Worm (Caenorhabditis elegans): Measurements from ENCODE around the gene DH11.2.
A peak's percentile ranks its signal among the peaks of the same experiment; 100 is the strongest.

Gene DH11.2

DNA sequence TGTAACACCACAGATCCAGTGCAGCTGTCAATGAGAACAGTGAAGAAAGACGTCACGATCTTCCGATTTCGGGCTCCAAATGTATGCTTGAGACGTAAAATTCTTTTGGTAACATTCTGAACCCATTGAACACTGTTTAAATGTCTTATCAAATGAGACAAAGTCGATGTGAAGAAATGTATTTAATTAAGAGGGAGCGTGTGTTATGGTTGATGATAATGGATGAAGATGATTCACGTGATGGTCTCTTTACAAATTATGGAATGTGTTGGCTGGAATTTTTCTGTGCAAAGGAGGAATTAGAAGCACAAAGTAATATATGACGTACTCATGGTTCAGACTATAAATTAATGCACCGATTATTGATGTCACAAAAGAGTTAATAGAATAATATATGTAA is 5.7 kb upstream of the DH11.2 start:
- TF ChIP-seq ceh-34 (tag; optimal IDR thresholded peaks at IDR 0.05) = no peak
- no peak for TF ChIP-seq elt-2 (tag; optimal IDR thresholded peaks at IDR 0.05)
- no peak for TF ChIP-seq tbx-7 (tag; optimal IDR thresholded peaks at IDR 0.05)
- no peak for TF ChIP-seq hlh-6 (tag; optimal IDR thresholded peaks at IDR 0.05)
- TF ChIP-seq nfya-1 (tag; optimal IDR thresholded peaks at IDR 0.05) = no peak
- TF ChIP-seq npax-4 (tag; optimal IDR thresholded peaks at IDR 0.05) = no peak
- no peak for TF ChIP-seq sox-4 (tag; optimal IDR thresholded peaks at IDR 0.05)
- no peak for TF ChIP-seq ceh-2 (tag; optimal IDR thresholded peaks at IDR 0.05)
- no peak for TF ChIP-seq fax-1 (tag; optimal IDR thresholded peaks at IDR 0.05)
- no peak for TF ChIP-seq unc-55 (GFP tag; optimal IDR thresholded peaks at IDR 0.05)
- no peak for TF ChIP-seq dve-1 (tag; optimal IDR thresholded peaks at IDR 0.05)
- TF ChIP-seq sox-2 (GFP tag; IDR thresholded peaks at IDR 0.05) = no peak
- TF ChIP-seq unc-3 (GFP tag; conservative IDR thresholded peaks at IDR 0.05) = no peak
- TF ChIP-seq unc-3 (tag; optimal IDR thresholded peaks at IDR 0.05) = no peak
- no peak for TF ChIP-seq lim-6 (tag; optimal IDR thresholded peaks at IDR 0.05)
- TF ChIP-seq Y22D7AL.16 (tag; optimal IDR thresholded peaks at IDR 0.05) = no peak
- TF ChIP-seq sdc-2 (tag; optimal IDR thresholded peaks at IDR 0.05) = no peak
- no peak for TF ChIP-seq eyg-1 (tag; optimal IDR thresholded peaks at IDR 0.05)
- no peak for TF ChIP-seq ceh-45 (GFP tag; IDR thresholded peaks at IDR 0.05)

- no peak for TF ChIP-seq K09A11.1 (tag; optimal IDR thresholded peaks at IDR 0.05; ENCODE audit: insufficient read depth)
Observed at ce11 chrII:8008334-8008733, 4.3 kb upstream of the DH11.2 start, which contains the start of gene glna-2. Gene glna-2 (plus strand): TSS chrII:8008634.

ce11 chrII:8015483-8015938 is 2.9 kb downstream of the DH11.2 start:
- TF ChIP-seq ceh-48 (tag; optimal IDR thresholded peaks at IDR 0.05) (no peak), ceh-14 (tag; optimal IDR thresholded peaks at IDR 0.05) (no peak), hlh-15 (tag; optimal IDR thresholded peaks at IDR 0.05) (no peak), Y22D7AL.16 (tag; optimal IDR thresholded peaks at IDR 0.05) (no peak), sox-4 (tag; optimal IDR thresholded peaks at IDR 0.05) (no peak), fkh-10 (GFP tag; optimal IDR thresholded peaks at IDR 0.05) (no peak), hlh-8 (tag; optimal IDR thresholded peaks at IDR 0.05) (no peak), ceh-18 (tag; optimal IDR thresholded peaks at IDR 0.05) (no peak), unc-55 (GFP tag; optimal IDR thresholded peaks at IDR 0.05) (no peak), T23F11.4 (GFP tag; optimal IDR thresholded peaks at IDR 0.05) (no peak), nhr-11 (tag; optimal IDR thresholded peaks at IDR 0.05) (no peak), fkh-6 (tag; optimal IDR thresholded peaks at IDR 0.05) (no peak), ceh-45 (GFP tag; IDR thresholded peaks at IDR 0.05) (no peak), rnt-1 (tag; optimal IDR thresholded peaks at IDR 0.05) (no peak), nhr-232 (tag; optimal IDR thresholded peaks at IDR 0.05) (no peak), hlh-6 (tag; optimal IDR thresholded peaks at IDR 0.05) (no peak), pax-1 (tag; optimal IDR thresholded peaks at IDR 0.05) (no peak), ceh-2 (tag; optimal IDR thresholded peaks at IDR 0.05) (no peak), ceh-30 (tag; optimal IDR thresholded peaks at IDR 0.05) (no peak), hlh-30 (tag; optimal IDR thresholded peaks at IDR 0.05; ENCODE audit: insufficient read depth) (no peak)

ce11 chrII:8016167-8016566 is 3.6 kb downstream of the DH11.2 start:
- TF ChIP-seq ahr-1 (tag; optimal IDR thresholded peaks at IDR 0.05) (no peak), hlh-30 (tag; optimal IDR thresholded peaks at IDR 0.05; ENCODE audit: insufficient read depth) (peak; percentile 69)

DNA sequence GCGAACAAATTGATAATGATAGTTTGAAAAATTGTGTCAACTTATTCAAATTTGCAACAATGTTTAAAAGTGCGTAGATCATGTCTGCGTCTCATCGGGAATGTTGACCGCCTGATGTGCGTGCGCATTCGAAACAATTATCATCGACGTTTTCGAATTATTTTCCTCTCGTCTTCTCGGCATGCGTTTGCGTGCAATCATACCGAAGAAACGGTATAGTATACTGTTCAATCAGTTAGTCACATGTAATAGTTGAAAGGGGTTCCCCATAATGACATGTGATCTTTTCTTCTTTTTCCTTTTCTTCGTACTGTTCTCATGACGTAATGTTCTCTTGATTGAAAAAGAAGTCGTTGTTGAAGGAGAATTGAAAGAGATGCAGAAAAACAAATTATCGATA is 4.1 kb downstream of the DH11.2 start:
- TF ChIP-seq ama-1 (optimal IDR thresholded peaks at IDR 0.05) (no peak), hlh-30 (tag; optimal IDR thresholded peaks at IDR 0.05; ENCODE audit: insufficient read depth) (peak; percentile 78)

Measured in whole organism, late embryonic.